Worm (Caenorhabditis elegans): ENCODE data around the gene nurf-1.

The nurf-1 gene

ce11 chrII:14365182-14365751, 25.2 kb upstream of the nurf-1 start, which contains the start of gene imb-2 (continued):
- TF ChIP-seq spr-3 (GFP tag; optimal IDR thresholded peaks at IDR 0.05) (no peak), F37D6.2 (tag; optimal IDR thresholded peaks at IDR 0.05) (peak; percentile 25), nhr-6 (tag; optimal IDR thresholded peaks at IDR 0.05) (peak; percentile 50), nhr-10 (tag; optimal IDR thresholded peaks at IDR 0.05) (no peak), duxl-1 (tag; optimal IDR thresholded peaks at IDR 0.05; ENCODE audit: poor library complexity) (no peak), hif-1 (tag; optimal IDR thresholded peaks at IDR 0.05) (peak in 1 of 2 experiments; percentile 64)

DNA sequence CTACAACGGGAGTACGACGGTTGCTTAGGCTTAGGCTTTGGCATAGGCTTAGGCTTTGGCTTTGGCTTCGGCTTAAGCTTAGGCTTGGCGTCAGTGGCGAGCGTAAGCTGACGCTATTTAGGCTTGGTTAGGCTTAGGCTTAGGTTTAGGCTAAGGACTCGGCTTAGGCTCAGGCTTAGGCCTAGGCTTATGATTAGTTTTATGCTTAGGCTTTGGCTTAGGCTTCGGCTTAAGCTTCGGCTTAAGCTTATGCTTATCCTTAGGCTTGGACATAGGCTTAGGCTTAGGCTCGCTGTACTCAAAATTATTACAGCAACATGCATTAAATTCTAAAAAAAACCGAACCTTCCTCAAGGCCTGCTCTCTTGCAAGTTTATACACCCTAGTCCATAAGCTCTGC, 15.9 kb upstream of the nurf-1 start:
- TF ChIP-seq ces-1 (GFP tag; optimal IDR thresholded peaks at IDR 0.05) (no peak), aha-1 (tag) (peak; percentile 85)

- TF ChIP-seq lim-7 (GFP tag; IDR thresholded peaks at IDR 0.05) (no peak), dmd-8 (GFP tag; IDR thresholded peaks at IDR 0.05) (no peak), arid-1 (GFP tag; conservative IDR thresholded peaks at IDR 0.05) (no peak), duxl-1 (tag; optimal IDR thresholded peaks at IDR 0.05; ENCODE audit: poor library complexity) (no peak), jun-1 (tag; optimal IDR thresholded peaks at IDR 0.05) (no peak), ces-1 (GFP tag; optimal IDR thresholded peaks at IDR 0.05) (no peak), D1046.2 (GFP tag; IDR thresholded peaks at IDR 0.05) (no peak), ama-1 (optimal IDR thresholded peaks at IDR 0.05) (no peak), snpc-4 (tag; optimal IDR thresholded peaks at IDR 0.05) (no peak), nhr-28 (tag; optimal IDR thresholded peaks at IDR 0.05) (no peak), hlh-11 (tag; optimal IDR thresholded peaks at IDR 0.05) (no peak), ztf-11 (tag; optimal IDR thresholded peaks at IDR 0.05) (no peak), daf-12 (tag; optimal IDR thresholded peaks at IDR 0.05) (no peak)
Measured at ce11 chrII:14377796-14378195, 12.7 kb upstream of the nurf-1 start, which contains the start of gene acr-20. TSS of gene acr-20 (minus strand) at chrII:14377896.

- no peak for TF ChIP-seq zfp-2 (tag; optimal IDR thresholded peaks at IDR 0.05)
- TF ChIP-seq aha-1 (tag): peak; percentile 93
- no peak for TF ChIP-seq lin-15B (tag; optimal IDR thresholded peaks at IDR 0.05)
Measured at ce11 chrII:14380778-14381177, 9.7 kb upstream of the nurf-1 start.

- TF ChIP-seq nhr-76 (tag; optimal IDR thresholded peaks at IDR 0.05): no peak
- no peak for TF ChIP-seq daf-12 (tag; optimal IDR thresholded peaks at IDR 0.05)
- TF ChIP-seq ctbp-1 (GFP tag; IDR thresholded peaks at IDR 0.05): no peak
Measured at ce11 chrII:14381450-14381849, 9.1 kb upstream of the nurf-1 start, which contains the start of gene sdz-26. TSS of gene sdz-26 (plus strand) at chrII:14381750.

DNA sequence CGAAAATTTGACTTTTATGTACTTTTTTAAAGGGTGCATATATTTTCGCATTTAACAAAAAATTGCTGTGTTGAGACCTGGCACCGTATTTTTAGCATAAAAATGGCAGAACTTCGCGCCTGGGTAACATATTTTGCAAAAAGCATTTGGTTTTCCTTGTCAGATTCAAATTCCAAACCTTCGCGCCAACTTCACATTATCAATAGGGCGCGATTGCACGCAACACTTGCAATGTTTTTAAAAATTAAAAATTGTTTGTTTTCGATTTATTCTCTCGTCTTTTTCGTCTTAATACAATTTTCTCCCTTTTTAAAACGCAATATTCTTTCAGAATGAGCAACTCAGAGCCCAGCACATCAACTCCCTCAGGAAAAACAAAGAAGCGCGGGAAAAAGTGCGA, 6.9 kb upstream of the nurf-1 start, which contains the start of gene mes-2:
TSS of gene mes-2 (plus strand) at position 330 of the 400 bp plus-strand sequence.
- TF ChIP-seq madf-5 (GFP tag; IDR thresholded peaks at IDR 0.05): no peak
- TF ChIP-seq T20F7.1 (GFP tag; optimal IDR thresholded peaks at IDR 0.05): no peak
- peak in 1 of 2 experiments; percentile 8 for TF ChIP-seq daf-16 (GFP tag; optimal IDR thresholded peaks at IDR 0.05)
- TF ChIP-seq daf-16 (tag; optimal IDR thresholded peaks at IDR 0.05): peak; percentile 64
- TF ChIP-seq spr-3 (GFP tag; optimal IDR thresholded peaks at IDR 0.05): no peak
- TF ChIP-seq ama-1 (optimal IDR thresholded peaks at IDR 0.05): no peak
- TF ChIP-seq lin-15B (tag; optimal IDR thresholded peaks at IDR 0.05): no peak
- TF ChIP-seq hmg-1.1 (GFP tag; IDR thresholded peaks at IDR 0.05): peak; percentile 71
- peak; percentile 97 for TF ChIP-seq dpl-1 (GFP tag; optimal IDR thresholded peaks at IDR 0.05)
- TF ChIP-seq zfp-2 (tag; optimal IDR thresholded peaks at IDR 0.05): no peak
- TF ChIP-seq lin-38 (GFP tag; IDR thresholded peaks at IDR 0.05): peak; percentile 99
- TF ChIP-seq ZK337.2 (GFP tag; IDR thresholded peaks at IDR 0.05): no peak
- TF ChIP-seq ztf-7 (tag; optimal IDR thresholded peaks at IDR 0.05): peak; percentile 41
- 0 out of 2 replicates have a peak, but pooled peaks have one; percentile 19 for TF ChIP-seq arid-1 (GFP tag; conservative IDR thresholded peaks at IDR 0.05)
- no peak for TF ChIP-seq zip-11 (GFP tag; IDR thresholded peaks at IDR 0.05)
- TF ChIP-seq D1046.2 (GFP tag; IDR thresholded peaks at IDR 0.05): no peak
- peak; percentile 49 for TF ChIP-seq hlh-11 (tag; optimal IDR thresholded peaks at IDR 0.05)
- no peak for TF ChIP-seq dmd-9 (GFP tag; IDR thresholded peaks at IDR 0.05)
- TF ChIP-seq nhr-237 (tag; optimal IDR thresholded peaks at IDR 0.05): no peak
- no peak for TF ChIP-seq spr-1 (tag; optimal IDR thresholded peaks at IDR 0.05)
- 0 out of 2 replicates have a peak, but pooled peaks have one; percentile 44 for TF ChIP-seq pha-4 (GFP tag; IDR thresholded peaks at IDR 0.05)
- TF ChIP-seq pha-4 (tag; optimal IDR thresholded peaks at IDR 0.05): peak; percentile 31
- TF ChIP-seq fos-1 (tag; optimal IDR thresholded peaks at IDR 0.05): no peak
- no peak for TF ChIP-seq ceh-28 (tag; optimal IDR thresholded peaks at IDR 0.05)
- no peak for TF ChIP-seq saeg-2 (GFP tag; IDR thresholded peaks at IDR 0.05)
- TF ChIP-seq egl-27 (tag; optimal IDR thresholded peaks at IDR 0.05): no peak
- no peak for TF ChIP-seq dmd-8 (GFP tag; IDR thresholded peaks at IDR 0.05)
